Worm (Caenorhabditis elegans) whole organism, L1 larva: ENCODE results near the gene gldi-3.
A peak's percentile ranks its signal among the peaks of the same experiment; 100 is the strongest.

Source experiments
- C16A3.4 ChIP-seq: fragments of 150-350 bp; optimal IDR thresholded peaks from 2 replicates; lab custom pipeline; 2014; ENCODE audit warnings: missing biosample characterization, missing genetic modification characterization
- Y116A8C.19 ChIP-seq: sonication (generic microtip); optimal IDR thresholded peaks from 2 replicates; lab custom pipeline; 2016; ENCODE audit warnings: missing compliant biosample characterization, missing genetic modification characterization, borderline replicate concordance
- ama-1 ChIP-seq: fragments of 150-350 bp; optimal IDR thresholded peaks from 2 replicates; lab custom pipeline; 2014
- ceh-63 ChIP-seq: fragments of 200-800 bp; sonication (Bioruptor generic); optimal IDR thresholded peaks from 2 replicates; lab custom pipeline; 2018; ENCODE audit warnings: mild to moderate bottlenecking, missing genetic modification characterization, missing compliant biosample characterization
- ceh-8 ChIP-seq: fragments of 200-800 bp; sonication (Bioruptor generic); optimal IDR thresholded peaks from 2 replicates; lab custom pipeline; 2018; ENCODE audit warnings: mild to moderate bottlenecking, missing genetic modification characterization, moderate library complexity, missing compliant biosample characterization
- ceh-88 ChIP-seq: fragments of 200-800 bp; sonication (Bioruptor generic); IDR thresholded peaks from 2 replicates; pipeline ENCODE4 v1.3.6; 2022; ENCODE audit warnings: missing genetic modification characterization, missing compliant biosample characterization
- ces-1 ChIP-seq: fragments of 150-350 bp; optimal IDR thresholded peaks from 2 replicates; lab custom pipeline; 2014; ENCODE audit warnings: missing biosample characterization, missing genetic modification reagents, missing genetic modification characterization
- dpl-1 ChIP-seq, 3 experiments: fragments of 150-350 bp in 2 of 3; sonication (generic microtip) in 1 of 3; optimal IDR thresholded peaks; 2 replicates each; lab custom pipeline; 2014 to 2017; ENCODE audit warnings: missing biosample characterization in 3 of 3, missing genetic modification characterization in 3 of 3, missing genetic modification reagents in 3 of 3
- efl-1 ChIP-seq, 4 experiments: fragments of 150-350 bp; optimal IDR thresholded peaks in 3 of 4; peaks in 1 of 4; 1 replicate in 1 of 4; 2 replicates in 3 of 4; lab custom pipeline; 2014; ENCODE audit warnings: missing biosample characterization in 2 of 4, missing genetic modification characterization in 2 of 4, missing genetic modification reagents in 2 of 4
- efl-3 ChIP-seq: fragments of 200-800 bp; sonication (Bioruptor generic); optimal IDR thresholded peaks from 2 replicates; lab custom pipeline; 2018; ENCODE audit warnings: mild to moderate bottlenecking, missing genetic modification characterization, missing compliant biosample characterization
- egl-27 ChIP-seq, 2 experiments: fragments of 150-350 bp in 1 of 2; sonication (generic microtip); optimal IDR thresholded peaks; 3 replicates each; lab custom pipeline; 2017 to 2018; ENCODE audit warnings: missing biosample characterization in 2 of 2, missing genetic modification characterization in 2 of 2, missing genetic modification reagents in 2 of 2
- elt-3 ChIP-seq, 6 experiments: fragments of 150-350 bp in 1 of 6; sonication (generic microtip); optimal IDR thresholded peaks; 2 replicates each; lab custom pipeline; 2017 to 2018; ENCODE audit warnings: missing biosample characterization in 6 of 6, missing genetic modification characterization in 6 of 6, inconsistent platforms in 1 of 6
- ets-5 ChIP-seq: fragments of 200-800 bp; sonication (Bioruptor generic); IDR thresholded peaks from 2 replicates; pipeline ENCODE4 v1.3.6; 2022; ENCODE audit warnings: missing genetic modification characterization, missing compliant biosample characterization
- fkh-8 ChIP-seq: sonication (generic microtip); optimal IDR thresholded peaks from 2 replicates; lab custom pipeline; 2016; ENCODE audit warnings: mild to moderate bottlenecking, missing genetic modification characterization, missing compliant biosample characterization
- hlh-4 ChIP-seq: sonication (generic microtip); optimal IDR thresholded peaks from 2 replicates; lab custom pipeline; 2016; ENCODE audit warnings: mild to moderate bottlenecking, missing genetic modification characterization, missing compliant biosample characterization
- hpl-2 ChIP-seq: fragments of 150-350 bp; optimal IDR thresholded peaks from 2 replicates; lab custom pipeline; 2014; ENCODE audit warnings: missing biosample characterization, missing genetic modification reagents, missing genetic modification characterization
- irx-1 ChIP-seq: sonication (generic microtip); optimal IDR thresholded peaks from 2 replicates; lab custom pipeline; 2016; ENCODE audit warnings: missing genetic modification characterization, missing compliant biosample characterization
- jun-1 ChIP-seq: fragments of 150-350 bp; optimal IDR thresholded peaks from 2 replicates; lab custom pipeline; 2014; ENCODE audit warnings: missing biosample characterization, missing genetic modification reagents, missing genetic modification characterization
- lin-13 ChIP-seq: fragments of 150-350 bp; optimal IDR thresholded peaks from 2 replicates; lab custom pipeline; 2014; ENCODE audit warnings: missing biosample characterization, missing genetic modification reagents, missing genetic modification characterization
- lin-14 ChIP-seq: fragments of 200-800 bp; sonication (Bioruptor generic); optimal IDR thresholded peaks from 2 replicates; lab custom pipeline; 2018; ENCODE audit warnings: mild to moderate bottlenecking, missing genetic modification characterization, moderate library complexity, missing compliant biosample characterization
- lin-15B ChIP-seq: fragments of 150-350 bp; sonication (generic microtip); optimal IDR thresholded peaks from 3 replicates; lab custom pipeline; 2014; ENCODE audit warnings: missing biosample characterization, missing genetic modification characterization
- lin-35 ChIP-seq, 2 experiments: fragments of 150-350 bp; optimal IDR thresholded peaks; 2 replicates each; lab custom pipeline; 2014; ENCODE audit warnings: missing biosample characterization in 2 of 2, missing genetic modification characterization in 2 of 2, missing genetic modification reagents in 2 of 2
- lin-39 ChIP-seq: fragments of 150-350 bp; optimal IDR thresholded peaks from 2 replicates; lab custom pipeline; 2014; ENCODE audit warnings: missing biosample characterization, missing genetic modification reagents, missing genetic modification characterization
- lsy-2 ChIP-seq, 2 experiments: fragments of 150-350 bp; optimal IDR thresholded peaks; 2 replicates each; lab custom pipeline; 2014; ENCODE audit warnings: missing biosample characterization in 2 of 2, missing genetic modification characterization in 2 of 2
- mab-9 ChIP-seq: fragments of 200-800 bp; sonication (Bioruptor generic); IDR thresholded peaks from 2 replicates; pipeline ENCODE4 v1.3.6; 2022; ENCODE audit warnings: missing genetic modification reagents, missing genetic modification characterization, missing compliant biosample characterization
- mdl-1 ChIP-seq, 2 experiments: fragments of 150-350 bp; optimal IDR thresholded peaks; 2 replicates each; lab custom pipeline; 2014 to 2017; ENCODE audit warnings: missing biosample characterization in 2 of 2, missing genetic modification characterization in 2 of 2, inconsistent platforms in 1 of 2
- mef-2 ChIP-seq: fragments of 150-350 bp; optimal IDR thresholded peaks from 2 replicates; lab custom pipeline; 2014; ENCODE audit warnings: missing biosample characterization, missing genetic modification characterization
- nhr-11 ChIP-seq: fragments of 150-350 bp; optimal IDR thresholded peaks from 2 replicates; lab custom pipeline; 2014; ENCODE audit warnings: missing biosample characterization, missing genetic modification characterization
- nhr-12 ChIP-seq: sonication (generic microtip); optimal IDR thresholded peaks from 2 replicates; lab custom pipeline; 2017; ENCODE audit warnings: missing biosample characterization, missing genetic modification characterization
- nhr-19 ChIP-seq: fragments of 200-800 bp; sonication (Bioruptor generic); conservative IDR thresholded peaks from 2 replicates; pipeline ENCODE4 v1.3.6; 2022; ENCODE audit warnings: missing genetic modification characterization, missing compliant biosample characterization
- nhr-20 ChIP-seq: sonication (generic microtip); optimal IDR thresholded peaks from 2 replicates; lab custom pipeline; 2016; ENCODE audit warnings: mild to moderate bottlenecking, missing genetic modification characterization, missing compliant biosample characterization
- nhr-237 ChIP-seq: fragments of 150-350 bp; optimal IDR thresholded peaks from 2 replicates; lab custom pipeline; 2014; ENCODE audit warnings: missing biosample characterization, missing genetic modification characterization
- nhr-28 ChIP-seq: fragments of 150-350 bp; optimal IDR thresholded peaks from 2 replicates; lab custom pipeline; 2014; ENCODE audit warnings: missing biosample characterization, missing genetic modification characterization
- nhr-47 ChIP-seq: sonication (generic microtip); optimal IDR thresholded peaks from 2 replicates; lab custom pipeline; 2016; ENCODE audit warnings: mild to moderate bottlenecking, missing genetic modification characterization, moderate library complexity, missing compliant biosample characterization
- nhr-90 ChIP-seq: sonication (generic microtip); optimal IDR thresholded peaks from 2 replicates; lab custom pipeline; 2016; ENCODE audit warnings: mild to moderate bottlenecking, missing genetic modification characterization, missing compliant biosample characterization; ENCODE audit not compliant: poor library complexity
- pag-3 ChIP-seq: sonication (generic microtip); optimal IDR thresholded peaks from 2 replicates; lab custom pipeline; 2017; ENCODE audit warnings: missing genetic modification characterization, mild to moderate bottlenecking, missing compliant biosample characterization, antibody characterized with exemption, borderline replicate concordance; ENCODE audit not compliant: insufficient read depth
- pax-3 ChIP-seq: fragments of 200-800 bp; sonication (Bioruptor generic); optimal IDR thresholded peaks from 2 replicates; lab custom pipeline; 2018; ENCODE audit warnings: mild to moderate bottlenecking, missing genetic modification characterization, moderate library complexity, missing compliant biosample characterization
- pqm-1 ChIP-seq: sonication (generic microtip); optimal IDR thresholded peaks from 3 replicates; lab custom pipeline; 2017; ENCODE audit warnings: missing biosample characterization, missing genetic modification characterization
- rnt-1 ChIP-seq: sonication (generic microtip); optimal IDR thresholded peaks from 2 replicates; lab custom pipeline; 2016; ENCODE audit warnings: mild to moderate bottlenecking, missing genetic modification characterization, moderate library complexity, missing compliant biosample characterization
- snpc-4 ChIP-seq: fragments of 150-350 bp; optimal IDR thresholded peaks from 2 replicates; lab custom pipeline; 2014; ENCODE audit warnings: missing biosample characterization, missing genetic modification characterization
- snu-23 ChIP-seq: sonication (generic microtip); optimal IDR thresholded peaks from 2 replicates; lab custom pipeline; 2016; ENCODE audit warnings: missing genetic modification characterization, missing compliant biosample characterization
- sox-4 ChIP-seq: sonication (generic microtip); optimal IDR thresholded peaks from 2 replicates; lab custom pipeline; 2016; ENCODE audit warnings: missing genetic modification characterization, missing compliant biosample characterization
- sptf-1 ChIP-seq: fragments of 150-350 bp; optimal IDR thresholded peaks from 2 replicates; lab custom pipeline; 2014; ENCODE audit warnings: missing biosample characterization, missing genetic modification characterization
- sup-37 ChIP-seq: fragments of 200-800 bp; sonication (Bioruptor generic); optimal IDR thresholded peaks from 2 replicates; lab custom pipeline; 2018; ENCODE audit warnings: mild to moderate bottlenecking, missing genetic modification characterization, missing compliant biosample characterization
- swsn-7 ChIP-seq: sonication (generic microtip); optimal IDR thresholded peaks from 2 replicates; lab custom pipeline; 2016; ENCODE audit warnings: missing genetic modification characterization, missing compliant biosample characterization
- tbx-2 ChIP-seq: sonication (generic microtip); optimal IDR thresholded peaks from 2 replicates; lab custom pipeline; 2016; ENCODE audit warnings: missing genetic modification characterization, missing compliant biosample characterization
- tlp-1 ChIP-seq: fragments of 150-350 bp; optimal IDR thresholded peaks from 2 replicates; lab custom pipeline; 2014; ENCODE audit warnings: missing biosample characterization, missing genetic modification characterization
- unc-130 ChIP-seq: fragments of 150-350 bp; optimal IDR thresholded peaks from 2 replicates; lab custom pipeline; 2017; ENCODE audit warnings: missing biosample characterization, missing genetic modification characterization, inconsistent platforms
- unc-86 ChIP-seq: sonication (generic microtip); optimal IDR thresholded peaks from 2 replicates; lab custom pipeline; 2016; ENCODE audit warnings: missing genetic modification characterization, missing compliant biosample characterization
- xbp-1 ChIP-seq: sonication (generic microtip); optimal IDR thresholded peaks from 2 replicates; lab custom pipeline; 2016; ENCODE audit warnings: missing genetic modification characterization, missing compliant biosample characterization
- zag-1 ChIP-seq: fragments of 150-350 bp; optimal IDR thresholded peaks from 2 replicates; lab custom pipeline; 2014; ENCODE audit warnings: missing biosample characterization, missing genetic modification characterization
- zip-4 ChIP-seq: fragments of 200-800 bp; sonication (Bioruptor generic); optimal IDR thresholded peaks from 2 replicates; lab custom pipeline; 2018; ENCODE audit warnings: mild to moderate bottlenecking, missing genetic modification characterization, moderate library complexity, missing compliant biosample characterization
- ztf-4 ChIP-seq: fragments of 150-350 bp; optimal IDR thresholded peaks from 2 replicates; lab custom pipeline; 2014; ENCODE audit warnings: missing biosample characterization, missing genetic modification characterization

The gldi-3 gene

ce11 chrII:9260026-9260425 is 19.9 kb downstream of the gldi-3 start (continued):
- TF ChIP-seq ces-1 (GFP tag; lab: Kevin White, UChicago): no peak
- TF ChIP-seq jun-1 (tag; lab: Kevin White, UChicago): no peak
- TF ChIP-seq snpc-4 (tag; lab: Kevin White, UChicago): no peak
- peak; percentile 86 for TF ChIP-seq lin-14 (GFP tag; lab: Kevin White, UChicago)
- no peak for TF ChIP-seq egl-27 (tag; optimal IDR thresholded peaks at IDR 0.05; lab: Kevin White, UChicago)
- no peak for TF ChIP-seq efl-3 (GFP tag; lab: Kevin White, UChicago)
- no peak for TF ChIP-seq zag-1
- TF ChIP-seq irx-1 (tag; lab: Kevin White, UChicago): no peak
- no peak for TF ChIP-seq tbx-2 (tag; lab: Kevin White, UChicago)
- peak in 2 of 6 experiments; percentile 23 to 27 for TF ChIP-seq elt-3 (tag; optimal IDR thresholded peaks at IDR 0.05; lab: Kevin White, UChicago)
- no peak for TF ChIP-seq hpl-2
- peak in 1 of 2 experiments; percentile 40 for TF ChIP-seq lsy-2 (tag; optimal IDR thresholded peaks at IDR 0.05; lab: Kevin White, UChicago)
- TF ChIP-seq ceh-88 (GFP tag; lab: Robert Waterston, UW): no peak
- TF ChIP-seq zip-4: no peak
- TF ChIP-seq xbp-1: no peak
- no peak for TF ChIP-seq lin-15B (tag; lab: Kevin White, UChicago)
- TF ChIP-seq lin-35 (GFP tag; optimal IDR thresholded peaks at IDR 0.05; lab: Kevin White, UChicago): peak in 1 of 2 experiments; percentile 2
- no peak for TF ChIP-seq mab-9 (GFP tag; lab: Robert Waterston, UW)
- TF ChIP-seq rnt-1: no peak
- no peak for TF ChIP-seq unc-86 (tag; lab: Kevin White, UChicago)
- no peak for TF ChIP-seq Y116A8C.19 (tag; lab: Kevin White, UChicago)
- TF ChIP-seq nhr-19: no peak
- TF ChIP-seq pqm-1: no peak
- TF ChIP-seq lin-13 (GFP tag; lab: Kevin White, UChicago): no peak
- no peak for TF ChIP-seq mef-2 (tag; lab: Kevin White, UChicago)
- TF ChIP-seq ceh-63: no peak
- peak; percentile 29 for TF ChIP-seq nhr-90 (tag; lab: Kevin White, UChicago)
- peak; percentile 46 for TF ChIP-seq nhr-20 (tag; lab: Kevin White, UChicago)
- TF ChIP-seq nhr-28: no peak
- no peak for TF ChIP-seq nhr-12 (tag; lab: Kevin White, UChicago)
- TF ChIP-seq dpl-1 (GFP tag; optimal IDR thresholded peaks at IDR 0.05; lab: Kevin White, UChicago): peak in 1 of 3 experiments; percentile 7
- TF ChIP-seq nhr-47 (tag; lab: Kevin White, UChicago): peak; percentile 0
- TF ChIP-seq lin-39 (tag; lab: Kevin White, UChicago): no peak
- no peak for TF ChIP-seq sup-37
- peak; percentile 63 for TF ChIP-seq snu-23 (GFP tag; lab: Kevin White, UChicago)
- TF ChIP-seq ceh-8 (GFP tag; lab: Kevin White, UChicago): no peak
- no peak for TF ChIP-seq pax-3
- TF ChIP-seq sptf-1 (tag; lab: Kevin White, UChicago): no peak
- TF ChIP-seq sox-4 (tag; lab: Kevin White, UChicago): no peak
- no peak for TF ChIP-seq ets-5 (GFP tag; lab: Robert Waterston, UW)
- TF ChIP-seq nhr-11 (tag; lab: Kevin White, UChicago): no peak
- TF ChIP-seq fkh-8 (tag; lab: Kevin White, UChicago): no peak
- TF ChIP-seq tlp-1 (tag; lab: Kevin White, UChicago): no peak
- no peak for TF ChIP-seq nhr-237 (tag; lab: Kevin White, UChicago)
- TF ChIP-seq ztf-4 (tag; lab: Kevin White, UChicago): no peak
- no peak for TF ChIP-seq ama-1 (lab: Kevin White, UChicago)
- TF ChIP-seq mdl-1 (tag; optimal IDR thresholded peaks at IDR 0.05; lab: Kevin White, UChicago): no peak
- no peak for TF ChIP-seq efl-1 (optimal IDR thresholded peaks at IDR 0.05; lab: Kevin White, UChicago)
- TF ChIP-seq efl-1 (GFP tag; optimal IDR thresholded peaks at IDR 0.05 in 1 of 2; lab: Kevin White, UChicago): no peak
- no peak for TF ChIP-seq hlh-4 (tag; lab: Kevin White, UChicago)
- no peak for TF ChIP-seq swsn-7
- TF ChIP-seq pag-3 (tag; lab: Kevin White, UChicago): no peak
- no peak for TF ChIP-seq unc-130 (tag; lab: Kevin White, UChicago)
- TF ChIP-seq C16A3.4 (tag; lab: Kevin White, UChicago): no peak
